Worm (Caenorhabditis elegans) whole organism, midembryonic: ENCODE measurements around the gene hst-2.

Experiments
- flt-1 ChIP-seq: fragments of 200-800 bp; sonication (Bioruptor generic); IDR thresholded peaks from 2 replicates; pipeline ENCODE4 v1.3.6; 2022; ENCODE audit warnings: missing genetic modification characterization, missing compliant biosample characterization
- med-1 ChIP-seq: sonication (generic microtip); optimal IDR thresholded peaks from 2 replicates; lab custom pipeline; 2017; ENCODE audit warnings: missing genetic modification characterization, mild to moderate bottlenecking, missing compliant biosample characterization, antibody characterized with exemption, missing genetic modification reagents; ENCODE audit not compliant: insufficient read depth
- ref-1 ChIP-seq: fragments of 200-800 bp; sonication (Bioruptor generic); conservative IDR thresholded peaks from 2 replicates; pipeline ENCODE4 v1.3.6; 2022; ENCODE audit warnings: missing genetic modification reagents, missing genetic modification characterization, missing compliant biosample characterization
- ztf-23 ChIP-seq: fragments of 200-800 bp; sonication (Bioruptor generic); IDR thresholded peaks from 2 replicates; pipeline ENCODE4 v1.3.6; 2022; ENCODE audit warnings: missing genetic modification reagents, missing genetic modification characterization, missing compliant biosample characterization

DNA sequence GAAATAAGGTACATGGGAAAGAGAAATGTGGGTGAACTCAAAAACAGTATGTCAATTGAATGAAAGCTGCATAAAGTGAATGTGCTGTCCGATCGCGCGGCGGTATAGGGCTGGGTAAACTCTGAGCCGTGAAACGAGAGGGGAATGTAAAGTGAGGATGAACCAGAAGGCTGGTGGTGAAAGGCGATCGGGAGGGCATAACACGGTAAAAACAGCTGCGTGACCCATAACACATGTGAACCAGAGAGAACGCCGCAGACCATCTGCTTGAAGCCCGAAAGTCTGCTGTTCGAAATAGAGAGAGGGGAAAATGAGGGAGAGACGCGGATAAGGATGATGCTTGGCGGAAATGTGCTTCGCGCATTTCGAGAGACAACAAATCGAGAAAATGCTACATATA, 3.5 kb upstream of the hst-2 start:
- no peak for TF ChIP-seq ztf-23 (GFP tag; lab: Robert Waterston, UW)
- no peak for TF ChIP-seq med-1
- TF ChIP-seq ref-1 = no peak
- TF ChIP-seq flt-1 (GFP tag; lab: Robert Waterston, UW) = no peak
